Fruit fly (Drosophila melanogaster) whole organism, embryonic: ENCODE data around the gene CG7135.

Source experiments
- Antp ChIP-seq: fragments of 200-800 bp; sonication (Bioruptor generic); optimal IDR thresholded peaks from 3 replicates; lab custom pipeline; 2016; ENCODE audit warnings: missing biosample characterization, missing genetic modification characterization
- BEAF-32 ChIP-seq: fragments of 200-800 bp; sonication (Bioruptor generic); optimal IDR thresholded peaks from 3 replicates; lab custom pipeline; 2017; ENCODE audit warnings: missing biosample characterization, missing genetic modification characterization, mild to moderate bottlenecking, moderate library complexity, missing genetic modification reagents
- Blimp-1 ChIP-seq: fragments of 200-800 bp; sonication (Bioruptor generic); optimal IDR thresholded peaks from 3 replicates; lab custom pipeline; 2018; ENCODE audit warnings: missing biosample characterization, missing genetic modification characterization, mild to moderate bottlenecking, moderate library complexity, missing genetic modification reagents
- CG10565 ChIP-seq: fragments of 200-800 bp; sonication (Bioruptor generic); optimal IDR thresholded peaks from 3 replicates; lab custom pipeline; 2016; ENCODE audit warnings: missing biosample characterization, mild to moderate bottlenecking, missing genetic modification characterization
- CG11504 ChIP-seq: fragments of 200-800 bp; sonication (Bioruptor generic); optimal IDR thresholded peaks from 3 replicates; lab custom pipeline; 2019; ENCODE audit warnings: missing biosample characterization, mild to moderate bottlenecking, missing genetic modification characterization, moderate library complexity
- CG12391 ChIP-seq: fragments of 200-800 bp; sonication (Bioruptor generic); optimal IDR thresholded peaks from 3 replicates; lab custom pipeline; 2018; ENCODE audit warnings: missing biosample characterization, mild to moderate bottlenecking, missing genetic modification characterization, moderate library complexity
- CG13296 ChIP-seq: fragments of 200-800 bp; sonication (Bioruptor generic); optimal IDR thresholded peaks from 3 replicates; lab custom pipeline; 2018; ENCODE audit warnings: missing biosample characterization, mild to moderate bottlenecking, missing genetic modification characterization
- CG16815 ChIP-seq: fragments of 200-800 bp; sonication (Bioruptor generic); optimal IDR thresholded peaks from 3 replicates; lab custom pipeline; 2017; ENCODE audit warnings: missing biosample characterization, mild to moderate bottlenecking, missing genetic modification characterization
- CG18599 ChIP-seq: fragments of 200-800 bp; sonication (Bioruptor generic); optimal IDR thresholded peaks from 3 replicates; lab custom pipeline; 2017; ENCODE audit warnings: missing biosample characterization, missing genetic modification characterization, mild to moderate bottlenecking, moderate library complexity, missing genetic modification reagents
- CG2199 ChIP-seq: fragments of 200-800 bp; sonication (Bioruptor generic); IDR thresholded peaks from 3 replicates; pipeline ENCODE4 v1.3.6; 2022; ENCODE audit warnings: missing biosample characterization, missing genetic modification characterization
- CG31224 ChIP-seq: fragments of 200-800 bp; sonication (Bioruptor generic); IDR thresholded peaks from 2 replicates; pipeline ENCODE4 v1.3.6; 2022; ENCODE audit warnings: missing biosample characterization, missing genetic modification characterization
- CG34376 ChIP-seq: fragments of 200-800 bp; sonication (Bioruptor generic); optimal IDR thresholded peaks from 2 replicates; lab custom pipeline; 2018; ENCODE audit warnings: missing biosample characterization, mild to moderate bottlenecking, missing genetic modification characterization
- CG4282 ChIP-seq: fragments of 200-800 bp; sonication (Bioruptor generic); optimal IDR thresholded peaks from 2 replicates; lab custom pipeline; 2016; ENCODE audit warnings: missing biosample characterization, missing genetic modification characterization
- CG5180 ChIP-seq: fragments of 200-800 bp; sonication (Bioruptor generic); optimal IDR thresholded peaks from 3 replicates; lab custom pipeline; 2017; ENCODE audit warnings: missing biosample characterization, missing genetic modification characterization, mild to moderate bottlenecking, moderate library complexity, missing genetic modification reagents
- CG6175 ChIP-seq: fragments of 200-800 bp; sonication (Bioruptor generic); IDR thresholded peaks from 3 replicates; pipeline ENCODE4 v1.3.6; 2022; ENCODE audit warnings: missing biosample characterization, missing genetic modification characterization
- CG9609 ChIP-seq: fragments of 200-800 bp; sonication (Bioruptor generic); optimal IDR thresholded peaks from 3 replicates; lab custom pipeline; 2016; ENCODE audit warnings: missing biosample characterization, missing genetic modification characterization
- D19B ChIP-seq: fragments of 200-800 bp; sonication (Bioruptor generic); optimal IDR thresholded peaks from 2 replicates; lab custom pipeline; 2017; ENCODE audit warnings: missing biosample characterization, mild to moderate bottlenecking, missing genetic modification characterization
- Dref ChIP-seq: fragments of 200-800 bp; sonication (Bioruptor generic); IDR thresholded peaks from 2 replicates; pipeline ENCODE4 v1.3.6; 2022; ENCODE audit warnings: missing biosample characterization, missing genetic modification characterization
- ERR ChIP-seq: fragments of 200-800 bp; sonication (Bioruptor generic); optimal IDR thresholded peaks from 2 replicates; lab custom pipeline; 2016; ENCODE audit warnings: missing biosample characterization, missing genetic modification characterization
- HLH3B ChIP-seq: fragments of 200-800 bp; sonication (Bioruptor generic); IDR thresholded peaks from 2 replicates; pipeline ENCODE4 v1.3.6; 2022; ENCODE audit warnings: missing biosample characterization, missing genetic modification characterization
- HmgD ChIP-seq: fragments of 200-800 bp; sonication (Bioruptor generic); optimal IDR thresholded peaks from 3 replicates; lab custom pipeline; 2016; ENCODE audit warnings: missing biosample characterization, missing genetic modification characterization
- Hmr ChIP-seq: fragments of 200-800 bp; sonication (Bioruptor generic); optimal IDR thresholded peaks from 3 replicates; lab custom pipeline; 2017; ENCODE audit warnings: mild to moderate bottlenecking, missing biosample characterization, missing genetic modification reagents, missing genetic modification characterization
- Hr51 ChIP-seq, 2 experiments: fragments of 200-800 bp; sonication (Bioruptor generic); optimal IDR thresholded peaks; 2 replicates in 1 of 2; 3 replicates in 1 of 2; lab custom pipeline; 2016 to 2018; ENCODE audit warnings: missing biosample characterization in 2 of 2, missing genetic modification characterization in 2 of 2, mild to moderate bottlenecking in 1 of 2, moderate library complexity in 1 of 2
- Hr78 ChIP-seq, 2 experiments: fragments of 200-800 bp in 1 of 2; fragments of >200 bp in 1 of 2; sonication (Bioruptor generic) in 1 of 2; optimal IDR thresholded peaks; 2 replicates each; lab custom pipeline; 2017 to 2019; ENCODE audit warnings: missing biosample characterization in 2 of 2, missing genetic modification characterization in 2 of 2, mild to moderate bottlenecking in 1 of 2, moderate library complexity in 1 of 2
- Lhr ChIP-seq: fragments of 200-800 bp; sonication (Bioruptor generic); optimal IDR thresholded peaks from 3 replicates; lab custom pipeline; 2017; ENCODE audit warnings: mild to moderate bottlenecking, missing biosample characterization, missing genetic modification reagents, missing genetic modification characterization
- MTF-1 ChIP-seq: fragments of 200-800 bp; sonication (Bioruptor generic); optimal IDR thresholded peaks from 2 replicates; lab custom pipeline; 2018; ENCODE audit warnings: missing biosample characterization, mild to moderate bottlenecking, missing genetic modification characterization, borderline replicate concordance
- Mad ChIP-seq: fragments of 200-800 bp; sonication (Bioruptor generic); optimal IDR thresholded peaks from 2 replicates; lab custom pipeline; 2016; ENCODE audit warnings: missing biosample characterization, missing genetic modification characterization
- Mrtf ChIP-seq: fragments of 200-800 bp; sonication (Bioruptor generic); IDR thresholded peaks from 3 replicates; pipeline ENCODE4 v1.3.6; 2022; ENCODE audit warnings: missing biosample characterization, missing genetic modification characterization
- Ptx1 ChIP-seq: fragments of 200-800 bp; sonication (Bioruptor generic); IDR thresholded peaks from 2 replicates; pipeline ENCODE4 v1.3.6; 2022; ENCODE audit warnings: missing biosample characterization, missing genetic modification characterization
- Six4 ChIP-seq: fragments of 200-800 bp; sonication (Bioruptor generic); optimal IDR thresholded peaks from 2 replicates; lab custom pipeline; 2016; ENCODE audit warnings: missing biosample characterization, missing genetic modification characterization
- Spps ChIP-seq: fragments of 200-800 bp; sonication (Bioruptor generic); optimal IDR thresholded peaks from 2 replicates; lab custom pipeline; 2018; ENCODE audit warnings: missing biosample characterization, mild to moderate bottlenecking, missing genetic modification characterization
- Ssrp ChIP-seq: fragments of 200-800 bp; sonication (Bioruptor generic); optimal IDR thresholded peaks from 2 replicates; lab custom pipeline; 2018; ENCODE audit warnings: missing biosample characterization, mild to moderate bottlenecking, missing genetic modification characterization, moderate library complexity
- ab ChIP-seq: fragments of 200-800 bp; sonication (Bioruptor generic); optimal IDR thresholded peaks from 2 replicates; lab custom pipeline; 2016; ENCODE audit warnings: missing biosample characterization, missing genetic modification characterization
- ara ChIP-seq: fragments of 200-800 bp; sonication (Bioruptor generic); IDR thresholded peaks from 2 replicates; pipeline ENCODE4 v1.3.6; 2022; ENCODE audit warnings: missing biosample characterization, missing genetic modification characterization
- cad ChIP-seq: fragments of >200 bp; optimal IDR thresholded peaks from 2 replicates; lab custom pipeline; 2017; ENCODE audit warnings: missing biosample characterization, missing genetic modification characterization
- cas ChIP-seq: fragments of 200-800 bp; sonication (Bioruptor generic); IDR thresholded peaks from 2 replicates; pipeline ENCODE4 v1.3.6; 2022; ENCODE audit warnings: missing biosample characterization, missing genetic modification characterization
- cato ChIP-seq: fragments of 200-800 bp; sonication (Bioruptor generic); optimal IDR thresholded peaks from 2 replicates; lab custom pipeline; 2016; ENCODE audit warnings: missing biosample characterization, missing genetic modification characterization, borderline replicate concordance
- cg ChIP-seq: fragments of 200-800 bp; sonication (Bioruptor generic); optimal IDR thresholded peaks from 3 replicates; lab custom pipeline; 2019; ENCODE audit warnings: missing biosample characterization, mild to moderate bottlenecking, missing genetic modification characterization, moderate library complexity
- dmrt11E ChIP-seq: fragments of 200-800 bp; sonication (Bioruptor generic); optimal IDR thresholded peaks from 3 replicates; lab custom pipeline; 2018; ENCODE audit warnings: missing biosample characterization, mild to moderate bottlenecking, missing genetic modification characterization, moderate library complexity
- eve ChIP-seq, 2 experiments: fragments of >200 bp; optimal IDR thresholded peaks; 2 replicates each; lab custom pipeline; 2017; ENCODE audit warnings: missing biosample characterization in 2 of 2, missing genetic modification characterization in 2 of 2
- insv ChIP-seq, 2 experiments: fragments of 200-800 bp; sonication (Bioruptor generic); optimal IDR thresholded peaks; 3 replicates each; lab custom pipeline; 2016 to 2018; ENCODE audit warnings: missing biosample characterization in 2 of 2, missing genetic modification characterization in 2 of 2
- kay ChIP-seq: fragments of 200-800 bp; sonication (Bioruptor generic); optimal IDR thresholded peaks from 2 replicates; lab custom pipeline; 2016; ENCODE audit warnings: missing biosample characterization, missing genetic modification characterization
- mld ChIP-seq: fragments of 200-800 bp; sonication (Bioruptor generic); IDR thresholded peaks from 3 replicates; pipeline ENCODE4 v1.3.6; 2022; ENCODE audit warnings: missing biosample characterization, missing genetic modification characterization; ENCODE audit not compliant: partially characterized antibody
- p53 ChIP-seq: fragments of 200-800 bp; sonication (Bioruptor generic); optimal IDR thresholded peaks from 2 replicates; lab custom pipeline; 2016; ENCODE audit warnings: missing biosample characterization, missing genetic modification characterization
- pho ChIP-seq: fragments of 200-800 bp; sonication (Bioruptor generic); optimal IDR thresholded peaks from 2 replicates; lab custom pipeline; 2016; ENCODE audit warnings: missing biosample characterization, missing genetic modification characterization
- pzg ChIP-seq: fragments of 200-800 bp; sonication (Bioruptor generic); optimal IDR thresholded peaks from 3 replicates; lab custom pipeline; 2018; ENCODE audit warnings: missing biosample characterization, mild to moderate bottlenecking, missing genetic modification characterization, moderate library complexity
- sug ChIP-seq: fragments of 200-800 bp; optimal IDR thresholded peaks from 2 replicates; lab custom pipeline; 2019; ENCODE audit warnings: missing biosample characterization, mild to moderate bottlenecking, missing genetic modification characterization, moderate library complexity
- tin ChIP-seq: fragments of 200-800 bp; sonication (Bioruptor generic); optimal IDR thresholded peaks from 3 replicates; lab custom pipeline; 2016; ENCODE audit warnings: missing biosample characterization, missing genetic modification characterization
- yki ChIP-seq: fragments of >200 bp; optimal IDR thresholded peaks from 3 replicates; lab custom pipeline; 2018
- zen2 ChIP-seq: fragments of 200-800 bp; sonication (Bioruptor generic); IDR thresholded peaks from 3 replicates; pipeline ENCODE4 v1.3.6; 2022; ENCODE audit warnings: missing biosample characterization, missing genetic modification characterization; ENCODE audit not compliant: partially characterized antibody

The CG7135 gene

DNA sequence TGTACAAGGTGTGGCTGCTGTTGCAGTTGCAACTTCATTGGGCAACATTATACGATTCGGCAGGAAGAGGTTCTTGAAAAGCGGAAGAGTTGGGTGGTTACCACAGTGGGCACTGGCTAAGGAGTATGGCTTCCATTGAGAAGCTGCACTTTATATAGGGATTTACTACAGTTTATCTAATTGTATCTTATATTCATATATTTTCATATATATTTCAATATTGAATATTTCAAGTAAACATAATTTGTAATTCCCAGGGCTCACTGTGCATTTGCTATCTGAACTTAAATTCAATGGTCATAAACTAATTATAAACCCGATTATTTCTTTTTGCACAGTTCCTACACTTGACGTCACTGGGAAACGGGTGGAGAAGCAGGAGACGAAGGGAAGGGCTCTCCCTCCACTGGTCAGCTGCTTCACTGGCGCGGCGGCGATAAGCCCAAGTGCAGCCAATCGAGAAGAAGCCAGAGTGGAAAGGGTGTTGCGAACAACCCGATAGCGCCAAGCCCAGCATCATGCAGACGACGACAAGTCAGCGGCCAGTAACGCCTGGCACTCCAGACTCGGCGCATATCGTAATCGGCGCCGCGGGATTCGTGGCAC is 8.6 kb upstream of the CG7135 start (continued):
- peak; percentile 61 for TF ChIP-seq CG11504 (tag; lab: Kevin White, UChicago)
- TF ChIP-seq MTF-1 (GFP tag; lab: Kevin White, UChicago): no peak
- no peak for TF ChIP-seq CG4282 (GFP tag; lab: Kevin White, UChicago)
- TF ChIP-seq cad (GFP tag; lab: Kevin White, UChicago): no peak
- TF ChIP-seq HLH3B (GFP tag; lab: Robert Waterston, UW): peak; percentile 60
- peak; percentile 15 for TF ChIP-seq sug
- TF ChIP-seq ab (GFP tag; lab: Kevin White, UChicago): no peak
- TF ChIP-seq CG2199: no peak
- TF ChIP-seq mld (GFP tag; lab: Robert Waterston, UW): no peak
- TF ChIP-seq Hmr (GFP tag; lab: Kevin White, UChicago): peak; percentile 68
- peak in 1 of 2 experiments; percentile 49 for TF ChIP-seq Hr51 (GFP tag; optimal IDR thresholded peaks at IDR 0.05; lab: Kevin White, UChicago)
- TF ChIP-seq HmgD (GFP tag; lab: Kevin White, UChicago): no peak
- TF ChIP-seq pho (GFP tag; lab: Kevin White, UChicago): no peak
- no peak for TF ChIP-seq pzg
- no peak for TF ChIP-seq Spps (tag; lab: Kevin White, UChicago)
- no peak for TF ChIP-seq cas (GFP tag; lab: Robert Waterston, UW)
- TF ChIP-seq CG12391 (tag; lab: Kevin White, UChicago): peak; percentile 43
- TF ChIP-seq Dref (GFP tag; lab: Robert Waterston, UW): no peak
- TF ChIP-seq CG10565 (GFP tag; lab: Kevin White, UChicago): no peak
- no peak for TF ChIP-seq zen2 (GFP tag; lab: Robert Waterston, UW)
- TF ChIP-seq CG34376 (GFP tag; lab: Kevin White, UChicago): no peak
- peak; percentile 72 for TF ChIP-seq CG18599 (GFP tag; lab: Kevin White, UChicago)
- TF ChIP-seq Lhr (GFP tag; lab: Kevin White, UChicago): no peak
- TF ChIP-seq yki (lab: Kevin White, UChicago): no peak
- no peak for TF ChIP-seq kay
- no peak for TF ChIP-seq Ptx1 (GFP tag; lab: Robert Waterston, UW)
- no peak for TF ChIP-seq BEAF-32 (GFP tag; lab: Kevin White, UChicago)
- peak; percentile 19 for TF ChIP-seq D19B (GFP tag; lab: Kevin White, UChicago)
- no peak for TF ChIP-seq CG5180
- no peak for TF ChIP-seq Antp (GFP tag; lab: Kevin White, UChicago)
- TF ChIP-seq eve (GFP tag; optimal IDR thresholded peaks at IDR 0.05; lab: Kevin White, UChicago): no peak
- TF ChIP-seq cato: no peak
- TF ChIP-seq Mad (GFP tag; lab: Kevin White, UChicago): no peak
- TF ChIP-seq CG9609 (GFP tag; lab: Kevin White, UChicago): no peak
- TF ChIP-seq tin (GFP tag; lab: Kevin White, UChicago): no peak
- TF ChIP-seq CG13296 (GFP tag; lab: Kevin White, UChicago): peak; percentile 10
- peak; percentile 16 for TF ChIP-seq dmrt11E
- TF ChIP-seq Blimp-1: no peak
- TF ChIP-seq ara (GFP tag; lab: Robert Waterston, UW): no peak
- TF ChIP-seq CG31224 (GFP tag; lab: Robert Waterston, UW): no peak
- no peak for TF ChIP-seq Mrtf (GFP tag; lab: Robert Waterston, UW)
- TF ChIP-seq ERR (GFP tag; lab: Kevin White, UChicago): no peak
- no peak for TF ChIP-seq Six4 (GFP tag; lab: Kevin White, UChicago)
- no peak for TF ChIP-seq Hr78 (GFP tag; optimal IDR thresholded peaks at IDR 0.05; lab: Kevin White, UChicago)
- no peak for TF ChIP-seq p53 (GFP tag; lab: Kevin White, UChicago)
- peak; percentile 21 for TF ChIP-seq CG16815 (GFP tag; lab: Kevin White, UChicago)
- no peak for TF ChIP-seq cg (GFP tag; lab: Kevin White, UChicago)
- no peak for TF ChIP-seq insv (GFP tag; optimal IDR thresholded peaks at IDR 0.05; lab: Kevin White, UChicago)
- TF ChIP-seq CG6175: no peak
- TF ChIP-seq Ssrp (tag; lab: Kevin White, UChicago): peak; percentile 15
